Worm (Caenorhabditis elegans): ENCODE data around the gene grd-16.

DNA sequence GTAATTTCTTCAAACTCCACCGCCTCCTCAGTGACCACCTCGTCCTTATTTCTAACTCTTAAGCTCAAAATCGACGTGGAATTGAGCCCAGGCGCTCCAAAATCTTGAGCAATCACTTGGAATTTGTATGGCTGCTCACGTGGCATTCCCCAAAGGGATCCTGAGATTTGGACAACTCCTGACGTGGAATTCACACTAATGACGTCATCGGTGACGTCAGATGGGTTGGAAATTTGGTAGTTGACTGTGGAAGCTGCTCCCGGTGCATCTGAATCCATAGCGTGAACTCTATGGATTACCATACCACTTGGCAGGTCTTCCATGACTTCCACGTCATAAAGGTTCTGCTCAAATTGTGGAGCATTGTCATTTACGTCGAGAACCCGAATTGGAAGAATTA lies 21.4 kb upstream of the grd-16 start:
- TF ChIP-seq nhr-10 (tag; optimal IDR thresholded peaks at IDR 0.05) (no peak), ceh-44 (GFP tag; IDR thresholded peaks at IDR 0.05) (no peak), snpc-1.2 (GFP tag; IDR thresholded peaks at IDR 0.05) (no peak), F49E8.2 (tag; optimal IDR thresholded peaks at IDR 0.05; ENCODE audit: borderline replicate concordance) (no peak), nhr-111 (GFP tag; optimal IDR thresholded peaks at IDR 0.05) (no peak), aha-1 (tag) (no peak), ceh-82 (tag; optimal IDR thresholded peaks at IDR 0.05) (no peak), ztf-11 (tag; optimal IDR thresholded peaks at IDR 0.05) (no peak), dmd-9 (GFP tag; IDR thresholded peaks at IDR 0.05) (no peak), nhr-25 (tag; optimal IDR thresholded peaks at IDR 0.05; ENCODE audit: borderline replicate concordance, insufficient read depth) (no peak)
